Fruit fly (Drosophila melanogaster): Measurements from ENCODE around the gene CG42685.

The CG42685 gene

dm6 chr2L:14706194-14706593 is 23.8 kb downstream of the CG42685 start:
- TF ChIP-seq woc (GFP tag; optimal IDR thresholded peaks at IDR 0.05) (no peak), CG9705 (GFP tag; optimal IDR thresholded peaks at IDR 0.05) (peak; percentile 40), Vsx2 (GFP tag; optimal IDR thresholded peaks at IDR 0.05; ENCODE audit: partially characterized antibody) (no peak), sv (GFP tag; optimal IDR thresholded peaks at IDR 0.05) (peak; percentile 68), Dif (GFP tag; optimal IDR thresholded peaks at IDR 0.05; ENCODE audit: partially characterized antibody) (no peak), Abd-B (GFP tag; optimal IDR thresholded peaks at IDR 0.05) (no peak), OdsH (GFP tag; optimal IDR thresholded peaks at IDR 0.05) (peak; percentile 73), dl (GFP tag; optimal IDR thresholded peaks at IDR 0.05; ENCODE audit: insufficient read depth in 1 of 2, partially characterized antibody in 2 of 2) (no peak), Hr78 (GFP tag; optimal IDR thresholded peaks at IDR 0.05) (no peak), Sp1 (GFP tag; optimal IDR thresholded peaks at IDR 0.05) (no peak), psq (GFP tag; optimal IDR thresholded peaks at IDR 0.05) (peak; percentile 55), CG32264 (GFP tag; optimal IDR thresholded peaks at IDR 0.05) (peak; percentile 61), sage (GFP tag; optimal IDR thresholded peaks at IDR 0.05) (no peak), lola (GFP tag; optimal IDR thresholded peaks at IDR 0.05) (no peak), HLH106 (tag; optimal IDR thresholded peaks at IDR 0.05) (peak; percentile 62), Rel (GFP tag; optimal IDR thresholded peaks at IDR 0.05) (no peak), Rel (tag; optimal IDR thresholded peaks at IDR 0.05) (peak; percentile 16), brk (GFP tag; optimal IDR thresholded peaks at IDR 0.05) (peak; percentile 1), Myc (optimal IDR thresholded peaks at IDR 0.05) (peak; percentile 97), Jra (GFP tag; optimal IDR thresholded peaks at IDR 0.05) (peak; percentile 61), h (GFP tag; optimal IDR thresholded peaks at IDR 0.05) (peak; percentile 81), Hnf4 (GFP tag; optimal IDR thresholded peaks at IDR 0.05) (peak; percentile 67), pan (optimal IDR thresholded peaks at IDR 0.05) (no peak), br (GFP tag; optimal IDR thresholded peaks at IDR 0.05) (peak; percentile 59), ey (GFP tag; optimal IDR thresholded peaks at IDR 0.05) (peak; percentile 68), CrebA (GFP tag; optimal IDR thresholded peaks at IDR 0.05; ENCODE audit: borderline replicate concordance) (no peak), dmrt93B (GFP tag; optimal IDR thresholded peaks at IDR 0.05) (peak; percentile 47), jim (GFP tag; optimal IDR thresholded peaks at IDR 0.05) (peak; percentile 20), rgr (GFP tag; optimal IDR thresholded peaks at IDR 0.05) (peak; percentile 75), Dfd (GFP tag; optimal IDR thresholded peaks at IDR 0.05) (no peak), Mio (GFP tag; optimal IDR thresholded peaks at IDR 0.05) (peak; percentile 2), Hr83 (GFP tag; optimal IDR thresholded peaks at IDR 0.05; ENCODE audit: poor library complexity, severe bottlenecking) (peak; percentile 92), dsf (GFP tag; optimal IDR thresholded peaks at IDR 0.05; ENCODE audit: borderline replicate concordance) (no peak), N (GFP tag; optimal IDR thresholded peaks at IDR 0.05) (no peak), fru (GFP tag; optimal IDR thresholded peaks at IDR 0.05) (peak; percentile 69), foxo (GFP tag; optimal IDR thresholded peaks at IDR 0.05) (peak in 1 of 2 experiments; percentile 84), tai (GFP tag; optimal IDR thresholded peaks at IDR 0.05) (peak; percentile 67)

- peak; percentile 32 for TF ChIP-seq sv (GFP tag; optimal IDR thresholded peaks at IDR 0.05)
- TF ChIP-seq jim (GFP tag; optimal IDR thresholded peaks at IDR 0.05), result no peak
Measured at dm6 chr2L:14701495-14701894, 28.5 kb downstream of the CG42685 start.

dm6 chr2L:14699501-14700077 is 30.4 kb downstream of the CG42685 start:
- TF ChIP-seq N (GFP tag; optimal IDR thresholded peaks at IDR 0.05) (no peak), Dif (GFP tag; optimal IDR thresholded peaks at IDR 0.05; ENCODE audit: partially characterized antibody) (no peak), fru (GFP tag; optimal IDR thresholded peaks at IDR 0.05) (no peak), GATAd (GFP tag; optimal IDR thresholded peaks at IDR 0.05) (no peak), Jra (GFP tag; optimal IDR thresholded peaks at IDR 0.05) (no peak), h (GFP tag; optimal IDR thresholded peaks at IDR 0.05) (peak; percentile 9), sage (GFP tag; optimal IDR thresholded peaks at IDR 0.05) (no peak)
